Worm (Caenorhabditis elegans): ENCODE measurements around the gene Y67D8C.9.

ce11 chrIV:3071997-3072396, 14.7 kb downstream of the Y67D8C.9 start, which contains the start of gene Y67D8C.2:
- TF ChIP-seq dpl-1 (GFP tag; optimal IDR thresholded peaks at IDR 0.05) (no peak), nhr-76 (tag; optimal IDR thresholded peaks at IDR 0.05) (no peak), lin-13 (GFP tag; optimal IDR thresholded peaks at IDR 0.05) (no peak), hlh-17 (GFP tag; optimal IDR thresholded peaks at IDR 0.05; ENCODE audit: borderline replicate concordance) (no peak), unc-62 (GFP tag; optimal IDR thresholded peaks at IDR 0.05) (no peak), zag-1 (tag; optimal IDR thresholded peaks at IDR 0.05) (no peak), ets-5 (GFP tag; IDR thresholded peaks at IDR 0.05) (no peak), irx-1 (tag; optimal IDR thresholded peaks at IDR 0.05) (no peak), sptf-1 (tag; optimal IDR thresholded peaks at IDR 0.05) (no peak), mdl-1 (tag; optimal IDR thresholded peaks at IDR 0.05) (no peak), jun-1 (tag; optimal IDR thresholded peaks at IDR 0.05) (no peak), ceh-82 (tag; optimal IDR thresholded peaks at IDR 0.05) (no peak)
